Worm (Caenorhabditis elegans) whole organism, dauer: ENCODE data around the gene pmpl-1.

ENCODE experiments used
- unc-62 ChIP-seq: sonication (generic microtip); optimal IDR thresholded peaks from 2 replicates; lab custom pipeline; 2017; ENCODE audit warnings: missing biosample characterization, missing genetic modification reagents, missing genetic modification characterization

Gene pmpl-1

ce11 chrX:3833964-3834840, 46.4 kb downstream of the pmpl-1 start:
- TF ChIP-seq unc-62 (GFP tag; lab: Kevin White, UChicago) = no peak

- no peak for TF ChIP-seq unc-62 (GFP tag; lab: Kevin White, UChicago)
Measured at ce11 chrX:3835632-3836031, 47.8 kb downstream of the pmpl-1 start.

- TF ChIP-seq unc-62 (GFP tag; lab: Kevin White, UChicago) = no peak
Measured at ce11 chrX:3837752-3838159, 49.9 kb downstream of the pmpl-1 start.
